Worm (Caenorhabditis elegans) whole organism, L2 larva: ENCODE measurements around the gene fbxa-37.

Experiments used
- ama-1 ChIP-seq: fragments of 150-350 bp; optimal IDR thresholded peaks from 2 replicates; lab custom pipeline; 2018; ENCODE audit warnings: inconsistent platforms
- ceh-16 ChIP-seq: fragments of 150-350 bp; optimal IDR thresholded peaks from 2 replicates; lab custom pipeline; 2014; ENCODE audit warnings: missing biosample characterization, missing genetic modification characterization
- dmd-4 ChIP-seq: sonication (generic microtip); optimal IDR thresholded peaks from 2 replicates; lab custom pipeline; 2017; ENCODE audit warnings: missing biosample characterization, missing genetic modification characterization
- elt-1 ChIP-seq: fragments of 150-350 bp; optimal IDR thresholded peaks from 2 replicates; lab custom pipeline; 2014; ENCODE audit warnings: missing biosample characterization, missing genetic modification characterization
- lin-39 ChIP-seq: fragments of 150-350 bp; optimal IDR thresholded peaks from 2 replicates; lab custom pipeline; 2014; ENCODE audit warnings: missing biosample characterization, missing genetic modification reagents, missing genetic modification characterization
- mdl-1 ChIP-seq, 2 experiments: fragments of 150-350 bp in 1 of 2; sonication (generic microtip) in 1 of 2; optimal IDR thresholded peaks; 2 replicates each; lab custom pipeline; 2017; ENCODE audit warnings: missing biosample characterization in 2 of 2, missing genetic modification characterization in 2 of 2
- nhr-11 ChIP-seq: fragments of 150-350 bp; optimal IDR thresholded peaks from 2 replicates; lab custom pipeline; 2014; ENCODE audit warnings: missing biosample characterization, missing genetic modification characterization
- nhr-237 ChIP-seq: fragments of 150-350 bp; optimal IDR thresholded peaks from 2 replicates; lab custom pipeline; 2014; ENCODE audit warnings: missing biosample characterization, missing genetic modification characterization
- nhr-77 ChIP-seq: fragments of 150-350 bp; optimal IDR thresholded peaks from 2 replicates; lab custom pipeline; 2014; ENCODE audit warnings: missing biosample characterization, missing genetic modification characterization
- skn-1 ChIP-seq: sonication (generic microtip); optimal IDR thresholded peaks from 2 replicates; lab custom pipeline; 2017; ENCODE audit warnings: missing biosample characterization, missing genetic modification characterization
- snpc-4 ChIP-seq: fragments of 150-350 bp; optimal IDR thresholded peaks from 2 replicates; lab custom pipeline; 2014; ENCODE audit warnings: missing biosample characterization, missing genetic modification characterization
- unc-39 ChIP-seq: fragments of 150-350 bp; optimal IDR thresholded peaks from 2 replicates; lab custom pipeline; 2014; ENCODE audit warnings: missing biosample characterization, missing genetic modification characterization
- unc-55 ChIP-seq: fragments of 150-350 bp; sonication (generic microtip); optimal IDR thresholded peaks from 3 replicates; lab custom pipeline; 2014; ENCODE audit warnings: missing biosample characterization, missing genetic modification reagents, missing genetic modification characterization
- ztf-11 ChIP-seq: sonication (generic microtip); optimal IDR thresholded peaks from 2 replicates; lab custom pipeline; 2017; ENCODE audit warnings: missing biosample characterization, missing genetic modification characterization

ce11 chrIII:1295149-1295716, 10.4 kb downstream of the fbxa-37 start, which contains the start of gene fbxa-35:
- no peak for TF ChIP-seq mdl-1 (tag; optimal IDR thresholded peaks at IDR 0.05; lab: Kevin White, UChicago)
- TF ChIP-seq ceh-16 (tag; lab: Kevin White, UChicago): no peak
- no peak for TF ChIP-seq lin-39 (tag; lab: Kevin White, UChicago)
- TF ChIP-seq ama-1 (lab: Kevin White, UChicago): no peak
- TF ChIP-seq unc-55 (GFP tag; lab: Kevin White, UChicago): no peak
- no peak for TF ChIP-seq ztf-11 (tag; lab: Kevin White, UChicago)
- no peak for TF ChIP-seq nhr-11 (tag; lab: Kevin White, UChicago)
- no peak for TF ChIP-seq nhr-237 (tag; lab: Kevin White, UChicago)
- TF ChIP-seq snpc-4 (tag; lab: Kevin White, UChicago): no peak
- no peak for TF ChIP-seq dmd-4 (tag; lab: Kevin White, UChicago)
- no peak for TF ChIP-seq elt-1 (tag; lab: Kevin White, UChicago)
- TF ChIP-seq unc-39: no peak
- no peak for TF ChIP-seq nhr-77 (tag; lab: Kevin White, UChicago)
- TF ChIP-seq skn-1 (tag; lab: Kevin White, UChicago): no peak
